Worm (Caenorhabditis elegans) whole organism, dauer: ENCODE results near the gene cic-1.
"Not testable (repeated sequence)": the region's sequence is repeated elsewhere in the genome, so short reads cannot be mapped to it uniquely, and the experiment has no call there.

ENCODE experiments used
- unc-62 ChIP-seq: sonication (generic microtip); optimal IDR thresholded peaks from 2 replicates; lab custom pipeline; 2017; ENCODE audit warnings: missing biosample characterization, missing genetic modification reagents, missing genetic modification characterization

cic-1 gene

ce11 chrIII:2401126-2402123, at the start of gene cic-1, which contains the start of gene strm-1:
Gene cic-1, minus strand, starts transcription at chrIII:2401221.
Gene strm-1, plus strand, starts transcription at chrIII:2402070.
- TF ChIP-seq unc-62: no peak

ce11 chrIII:2445574-2446259, 44.7 kb upstream of the cic-1 start, which contains the start of the genes E02H9.7 and klo-2:
Gene E02H9.7, minus strand, starts transcription at chrIII:2445674.
Gene klo-2, plus strand, starts transcription at chrIII:2446209.
- TF ChIP-seq unc-62: no peak

ce11 chrIII:2438543-2438942, 37.5 kb upstream of the cic-1 start, which contains the start of gene E02H9.13:
Gene E02H9.13, minus strand, starts transcription at chrIII:2438741.
- no peak for TF ChIP-seq unc-62

ce11 chrIII:2435805-2436204, 34.8 kb upstream of the cic-1 start, which contains the start of gene E02H9.6:
Gene E02H9.6, plus strand, starts transcription at chrIII:2436105.
- TF ChIP-seq unc-62: not testable (repeated sequence)

- TF ChIP-seq unc-62: not testable (repeated sequence)
Observed at ce11 chrIII:2435373-2435772, 34.4 kb upstream of the cic-1 start, which contains the start of gene W04B5.6. Gene W04B5.6, minus strand, starts transcription at chrIII:2435473.

- TF ChIP-seq unc-62: no peak
Observed at ce11 chrIII:2432925-2433324, 31.9 kb upstream of the cic-1 start.

ce11 chrIII:2426122-2426521, 25.1 kb upstream of the cic-1 start, which contains the start of gene W04B5.8:
Gene W04B5.8, plus strand, starts transcription at chrIII:2426316.
- TF ChIP-seq unc-62: no peak

- TF ChIP-seq unc-62: no peak
Observed at ce11 chrIII:2424783-2425329, 23.8 kb upstream of the cic-1 start.

- no peak for TF ChIP-seq unc-62
Observed at ce11 chrIII:2423638-2424037, 22.6 kb upstream of the cic-1 start.

ce11 chrIII:2421226-2421625, 20.2 kb upstream of the cic-1 start:
- TF ChIP-seq unc-62: no peak

ce11 chrIII:2419504-2419903, 18.5 kb upstream of the cic-1 start:
- no peak for TF ChIP-seq unc-62

ce11 chrIII:2418981-2419380, 18.0 kb upstream of the cic-1 start:
- no peak for TF ChIP-seq unc-62

- no peak for TF ChIP-seq unc-62
Observed at ce11 chrIII:2418159-2418658, 17.2 kb upstream of the cic-1 start, which contains the start of the genes W04B5.5 and W04B5.3. Gene W04B5.5, minus strand, starts transcription at chrIII:2418209. Gene W04B5.3, plus strand, starts transcription at chrIII:2418514.

- TF ChIP-seq unc-62: no peak
Observed at ce11 chrIII:2410925-2411450, 10.0 kb upstream of the cic-1 start, which contains the start of gene mrpl-30. Gene mrpl-30, minus strand, starts transcription at chrIII:2410975.

ce11 chrIII:2393666-2394154, 7.3 kb downstream of the cic-1 start:
- TF ChIP-seq unc-62: no peak

- TF ChIP-seq unc-62: no peak
Observed at ce11 chrIII:2391704-2392103, 9.3 kb downstream of the cic-1 start.
